Worm (Caenorhabditis elegans): ENCODE data around the gene ubh-3.

ubh-3 gene

DNA sequence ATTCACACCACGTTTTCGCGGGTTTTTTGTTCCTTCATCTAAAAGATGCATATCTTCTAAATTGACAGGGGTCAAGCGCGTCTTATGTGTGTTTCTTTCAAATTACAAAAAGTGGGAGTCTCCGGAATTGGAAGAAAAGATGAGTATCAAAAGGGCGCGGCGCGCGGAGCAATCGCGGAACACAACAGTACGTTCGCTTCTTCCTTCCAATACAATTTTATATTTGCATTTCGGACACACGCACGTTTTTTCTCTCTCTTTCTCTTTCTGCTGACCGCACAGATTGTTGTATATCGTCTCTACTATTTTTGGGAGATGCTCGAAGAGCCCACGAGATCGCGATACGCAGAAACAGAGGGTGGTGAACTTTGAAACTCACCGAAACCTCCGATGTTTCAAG, 39.7 kb upstream of the ubh-3 start:
- no peak for TF ChIP-seq ceh-36 (tag; optimal IDR thresholded peaks at IDR 0.05)

DNA sequence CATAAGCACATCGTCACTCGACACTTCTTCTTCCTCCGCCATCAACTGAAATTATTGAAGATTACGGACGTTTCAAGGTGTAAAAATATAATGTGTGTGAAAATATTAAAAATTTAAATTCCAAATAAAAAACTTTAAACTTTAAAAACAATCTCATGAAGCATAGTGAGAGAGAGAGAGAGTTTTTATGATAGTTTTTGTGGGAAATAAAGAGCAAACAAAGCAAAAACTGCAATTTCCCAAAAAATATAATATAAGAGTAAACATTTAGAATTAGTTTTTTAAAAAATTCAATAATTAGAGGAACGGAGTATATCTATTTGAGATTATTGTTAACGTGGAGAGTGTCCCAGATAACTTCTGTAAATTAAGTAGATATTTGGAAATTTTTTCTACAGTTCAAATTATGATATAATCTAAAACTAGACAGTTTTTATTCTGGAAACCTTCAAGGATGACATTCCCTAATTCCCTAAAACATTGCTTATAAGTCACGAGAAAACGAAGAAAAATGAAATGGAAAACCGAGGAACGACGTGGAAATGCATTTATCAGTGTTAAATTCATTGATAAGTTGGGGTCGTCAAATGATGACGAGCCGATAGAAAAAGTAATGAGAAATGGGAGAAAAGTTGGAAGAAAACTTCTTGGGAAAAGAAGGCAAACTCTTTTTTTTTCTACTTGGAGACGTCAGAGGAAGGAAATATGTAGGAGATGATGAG, 38.0 kb upstream of the ubh-3 start, which contains the start of gene dre-1:
Gene dre-1 (minus strand): TSS at position 51 of the 722 bp plus-strand sequence.
- TF ChIP-seq B0310.2 (tag; optimal IDR thresholded peaks at IDR 0.05) (no peak), flt-1 (GFP tag; IDR thresholded peaks at IDR 0.05) (no peak), ama-1 (optimal IDR thresholded peaks at IDR 0.05) (no peak)

DNA sequence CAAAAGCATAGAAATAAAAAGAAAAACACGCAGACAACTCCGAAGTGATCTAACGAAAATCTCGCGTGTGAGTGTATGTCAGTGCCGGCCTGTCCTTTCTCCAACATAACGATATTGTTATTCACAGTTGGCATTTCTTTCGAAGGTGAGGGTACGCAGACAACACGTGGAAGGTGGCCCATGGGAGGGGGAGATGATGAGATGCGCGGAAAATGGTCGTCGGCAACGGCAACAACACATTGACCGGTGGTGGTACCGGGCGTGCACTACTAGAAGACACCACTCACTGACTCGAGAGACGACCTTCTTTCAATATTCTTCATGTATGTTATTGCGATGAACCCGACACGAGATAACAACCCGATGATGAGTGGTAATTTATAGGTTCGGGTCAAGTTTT, 36.4 kb upstream of the ubh-3 start:
- TF ChIP-seq ceh-13 (GFP tag; optimal IDR thresholded peaks at IDR 0.05) (no peak), ceh-36 (tag; optimal IDR thresholded peaks at IDR 0.05) (no peak), hmbx-1 (tag; optimal IDR thresholded peaks at IDR 0.05) (no peak), hmg-4 (GFP tag; optimal IDR thresholded peaks at IDR 0.05) (peak; percentile 35)

DNA sequence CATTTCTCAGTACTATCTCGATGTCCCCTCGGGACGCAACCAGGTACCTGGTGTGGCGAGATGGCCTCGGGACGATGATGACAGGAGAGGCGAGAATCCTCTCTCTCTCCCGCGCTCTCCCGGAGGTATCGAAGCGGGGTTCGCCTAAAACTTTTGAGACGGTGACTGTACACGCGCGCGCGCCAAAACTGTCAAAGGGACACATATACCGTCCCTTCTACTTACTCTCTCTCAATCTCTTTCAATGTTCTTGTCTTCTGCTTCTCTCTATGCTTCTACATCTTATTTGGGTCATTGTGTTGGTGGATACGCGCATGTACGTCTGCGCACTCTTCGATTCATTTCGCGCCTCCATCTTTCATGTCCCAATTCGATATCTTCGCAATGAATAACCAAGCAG, 33.3 kb upstream of the ubh-3 start:
- TF ChIP-seq ets-7 (tag; optimal IDR thresholded peaks at IDR 0.05): no peak
- TF ChIP-seq hmg-4 (GFP tag; optimal IDR thresholded peaks at IDR 0.05): peak; percentile 11

DNA sequence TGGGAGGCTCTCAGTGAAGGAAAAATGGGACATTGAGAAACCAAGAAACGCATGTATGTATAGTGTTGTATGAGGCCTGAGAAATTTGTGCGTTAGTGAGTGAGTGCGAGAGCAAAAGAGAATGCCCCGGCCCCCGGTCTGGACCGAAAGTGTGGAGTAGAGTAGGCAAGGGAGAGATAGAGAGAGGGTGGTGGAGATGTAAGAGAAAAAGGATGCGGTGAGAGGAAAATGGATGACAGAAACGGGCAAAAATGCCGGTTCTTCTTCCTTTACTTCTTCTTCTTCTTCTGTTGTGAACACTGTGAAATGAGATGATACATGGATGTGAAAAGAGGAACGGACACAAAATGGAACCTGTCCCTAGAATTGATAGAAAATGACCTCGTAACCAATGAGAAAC, 29.7 kb upstream of the ubh-3 start:
- TF ChIP-seq aly-1 (tag; optimal IDR thresholded peaks at IDR 0.05) (peak; percentile 5), hmg-4 (GFP tag; optimal IDR thresholded peaks at IDR 0.05) (peak; percentile 17), tbx-11 (GFP tag; IDR thresholded peaks at IDR 0.05) (no peak)

DNA sequence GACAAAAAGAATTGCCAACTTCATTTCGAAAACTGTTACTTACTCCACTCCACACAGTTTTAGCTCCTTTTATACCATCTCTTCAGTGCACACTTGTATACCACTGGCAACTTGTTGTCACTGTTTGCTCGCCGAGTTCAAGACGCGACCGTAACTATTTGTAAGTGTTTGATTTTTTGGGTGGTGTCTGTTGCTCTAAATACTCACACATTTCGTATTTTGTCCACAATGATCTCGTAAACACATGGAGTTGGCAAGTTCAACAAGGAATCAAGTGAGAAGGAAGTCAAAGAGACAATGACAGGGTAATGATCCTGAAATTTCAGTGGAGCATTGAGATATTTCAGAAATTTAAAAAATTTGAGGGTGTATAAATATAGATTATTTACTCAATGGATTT, 24.4 kb upstream of the ubh-3 start, which contains the start of gene hpo-26:
Gene hpo-26 (minus strand): TSS at position 31 of the 400 bp plus-strand sequence.
- TF ChIP-seq scrt-1 (GFP tag; IDR thresholded peaks at IDR 0.05) (no peak), tbx-37 (GFP tag; conservative IDR thresholded peaks at IDR 0.05) (no peak), hmg-4 (GFP tag; optimal IDR thresholded peaks at IDR 0.05) (no peak), F13C5.2 (tag; optimal IDR thresholded peaks at IDR 0.05) (no peak), sea-1 (GFP tag; conservative IDR thresholded peaks at IDR 0.05) (no peak), aly-1 (tag; optimal IDR thresholded peaks at IDR 0.05) (no peak), tbx-11 (GFP tag; IDR thresholded peaks at IDR 0.05) (no peak), ceh-13 (GFP tag; optimal IDR thresholded peaks at IDR 0.05) (no peak)

DNA sequence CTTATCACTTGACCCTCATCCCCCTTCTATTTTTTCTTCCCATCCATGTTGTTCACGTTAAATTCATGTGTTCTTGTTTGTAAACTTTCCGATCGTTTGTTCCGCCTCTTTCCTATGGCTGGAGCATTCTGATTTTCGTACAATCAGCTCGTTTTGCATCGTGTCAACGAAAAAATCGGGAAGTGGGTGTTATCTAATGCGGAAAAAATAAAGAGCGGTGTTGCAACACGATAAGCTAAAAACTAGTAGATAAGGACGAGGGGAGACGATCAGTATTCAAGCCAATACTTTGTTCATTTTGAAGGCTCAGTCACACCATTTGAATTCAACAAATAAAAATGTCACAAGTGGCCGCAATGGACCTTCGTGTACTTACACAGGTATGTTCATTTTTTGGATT, 16.2 kb upstream of the ubh-3 start, which contains the start of gene acs-1:
Gene acs-1 (plus strand): TSS at position 233 of the 400 bp plus-strand sequence.
- TF ChIP-seq hmg-4 (GFP tag; optimal IDR thresholded peaks at IDR 0.05) (no peak), aly-1 (tag; optimal IDR thresholded peaks at IDR 0.05) (no peak), F13C5.2 (tag; optimal IDR thresholded peaks at IDR 0.05) (no peak), hnd-1 (tag; optimal IDR thresholded peaks at IDR 0.05) (no peak), tbx-11 (GFP tag; IDR thresholded peaks at IDR 0.05) (no peak), tbx-37 (GFP tag; conservative IDR thresholded peaks at IDR 0.05) (no peak), sea-1 (GFP tag; conservative IDR thresholded peaks at IDR 0.05) (no peak)

DNA sequence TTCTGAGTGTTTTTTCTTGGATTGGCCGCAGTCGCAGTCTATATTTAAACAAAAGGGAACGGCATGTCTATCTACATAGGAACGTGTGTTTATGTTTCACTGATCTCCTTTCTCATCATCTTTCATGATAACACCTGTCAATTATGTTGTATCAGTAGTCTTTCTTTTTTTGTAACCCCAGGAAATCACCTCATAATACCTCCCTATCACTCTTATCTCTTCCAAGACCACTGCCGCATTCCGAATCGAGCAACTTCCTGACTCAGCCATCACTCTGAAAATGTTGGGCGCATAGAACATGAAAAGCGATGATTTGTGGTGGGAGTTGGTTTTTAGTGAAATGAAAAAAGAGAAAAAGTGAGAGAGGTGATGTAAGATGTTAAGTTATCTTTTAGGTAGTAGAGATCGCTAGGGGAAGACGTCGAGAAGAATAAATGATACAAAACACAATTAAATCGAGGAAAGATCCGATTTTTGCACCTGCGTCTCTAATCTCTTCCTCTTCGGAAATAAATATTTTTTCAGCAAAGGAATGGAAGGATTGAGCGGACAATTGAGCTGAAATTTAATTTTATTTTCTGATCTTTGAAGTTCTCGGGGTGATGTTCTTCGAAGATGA, 14.4 kb upstream of the ubh-3 start:
- TF ChIP-seq flt-1 (GFP tag; IDR thresholded peaks at IDR 0.05) (no peak), ets-7 (tag; optimal IDR thresholded peaks at IDR 0.05) (no peak), B0310.2 (tag; optimal IDR thresholded peaks at IDR 0.05) (no peak), aly-1 (tag; optimal IDR thresholded peaks at IDR 0.05) (no peak), ceh-36 (tag; optimal IDR thresholded peaks at IDR 0.05) (no peak), F13C5.2 (tag; optimal IDR thresholded peaks at IDR 0.05) (no peak), tbx-11 (GFP tag; IDR thresholded peaks at IDR 0.05) (no peak), ceh-13 (GFP tag; optimal IDR thresholded peaks at IDR 0.05) (no peak), tra-4 (tag; optimal IDR thresholded peaks at IDR 0.05) (no peak)

DNA sequence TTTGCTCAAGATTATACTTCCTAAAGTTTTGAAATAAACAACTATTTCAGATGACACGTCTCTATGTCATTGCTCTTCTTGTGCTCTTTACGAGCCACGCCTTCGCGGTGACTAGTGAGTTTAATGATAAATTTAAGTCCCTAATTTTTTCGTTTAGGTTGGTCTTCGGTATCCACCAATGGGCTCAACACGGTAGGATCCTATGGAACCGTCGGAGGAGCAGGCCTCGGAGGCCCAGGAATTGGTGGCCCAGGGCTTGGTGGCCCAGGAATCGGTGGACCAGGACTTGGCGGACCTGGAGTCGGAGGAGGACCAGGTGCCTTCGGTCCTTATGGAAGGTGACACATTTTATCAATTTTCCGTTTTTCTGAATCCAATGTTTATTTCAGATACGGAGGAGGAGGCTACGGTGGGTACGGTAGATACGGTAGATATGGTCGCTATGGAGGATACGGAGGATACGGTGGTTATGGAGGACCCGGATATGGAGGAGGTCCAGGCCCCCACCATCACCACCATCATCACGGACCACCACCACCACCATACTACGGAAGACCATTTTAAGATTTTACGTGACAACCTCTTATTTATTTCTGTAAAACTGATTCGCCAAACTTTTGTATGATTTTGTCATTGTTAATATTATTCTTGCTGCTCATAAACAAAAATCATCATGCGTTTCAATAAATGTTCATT, 11.9 kb upstream of the ubh-3 start, which contains the start of the genes F46E10.2 and F46E10.18:
Gene F46E10.2 (plus strand): TSS at position 51 of the 696 bp plus-strand sequence.
Gene F46E10.18 (plus strand): TSS at position 646 of the 696 bp plus-strand sequence.
- no peak for TF ChIP-seq ceh-36 (tag; optimal IDR thresholded peaks at IDR 0.05)
- no peak for TF ChIP-seq hmbx-1 (tag; optimal IDR thresholded peaks at IDR 0.05)
- no peak for TF ChIP-seq sea-1 (GFP tag; conservative IDR thresholded peaks at IDR 0.05)
- TF ChIP-seq ets-7 (tag; optimal IDR thresholded peaks at IDR 0.05): no peak
- TF ChIP-seq ceh-13 (GFP tag; optimal IDR thresholded peaks at IDR 0.05): no peak
- no peak for TF ChIP-seq tra-4 (tag; optimal IDR thresholded peaks at IDR 0.05)
- TF ChIP-seq scrt-1 (GFP tag; IDR thresholded peaks at IDR 0.05): no peak

DNA sequence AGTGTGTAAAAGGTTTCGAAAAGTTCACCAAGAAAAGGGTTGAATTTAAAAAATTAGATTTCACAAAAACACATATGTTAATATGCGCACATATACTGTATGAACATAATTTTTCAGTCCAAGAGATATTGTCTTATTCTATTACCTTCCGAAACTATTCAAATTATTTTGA, 9.5 kb upstream of the ubh-3 start, which contains the start of gene F46E10.3:
Gene F46E10.3 (plus strand): TSS at position 73 of the 172 bp plus-strand sequence.
- no peak for TF ChIP-seq tbx-37 (GFP tag; conservative IDR thresholded peaks at IDR 0.05)
- no peak for TF ChIP-seq hnd-1 (tag; optimal IDR thresholded peaks at IDR 0.05)
- TF ChIP-seq B0310.2 (tag; optimal IDR thresholded peaks at IDR 0.05): no peak
- TF ChIP-seq F13C5.2 (tag; optimal IDR thresholded peaks at IDR 0.05): no peak
- no peak for TF ChIP-seq tra-4 (tag; optimal IDR thresholded peaks at IDR 0.05)
- no peak for TF ChIP-seq ets-7 (tag; optimal IDR thresholded peaks at IDR 0.05)
- TF ChIP-seq pes-1 (GFP tag; IDR thresholded peaks at IDR 0.05): no peak
- TF ChIP-seq ceh-13 (GFP tag; optimal IDR thresholded peaks at IDR 0.05): no peak
- no peak for TF ChIP-seq scrt-1 (GFP tag; IDR thresholded peaks at IDR 0.05)
- no peak for TF ChIP-seq aly-1 (tag; optimal IDR thresholded peaks at IDR 0.05)
- TF ChIP-seq sea-1 (GFP tag; conservative IDR thresholded peaks at IDR 0.05): no peak
- no peak for TF ChIP-seq hmg-4 (GFP tag; optimal IDR thresholded peaks at IDR 0.05)
- no peak for TF ChIP-seq tbx-11 (GFP tag; IDR thresholded peaks at IDR 0.05)
- TF ChIP-seq hmbx-1 (tag; optimal IDR thresholded peaks at IDR 0.05): no peak
- no peak for TF ChIP-seq ceh-36 (tag; optimal IDR thresholded peaks at IDR 0.05)
- no peak for TF ChIP-seq flt-1 (GFP tag; IDR thresholded peaks at IDR 0.05)
- no peak for TF ChIP-seq ama-1 (optimal IDR thresholded peaks at IDR 0.05)
